Fruit fly (Drosophila melanogaster): Measurements from ENCODE around the gene trh.

Gene trh

DNA sequence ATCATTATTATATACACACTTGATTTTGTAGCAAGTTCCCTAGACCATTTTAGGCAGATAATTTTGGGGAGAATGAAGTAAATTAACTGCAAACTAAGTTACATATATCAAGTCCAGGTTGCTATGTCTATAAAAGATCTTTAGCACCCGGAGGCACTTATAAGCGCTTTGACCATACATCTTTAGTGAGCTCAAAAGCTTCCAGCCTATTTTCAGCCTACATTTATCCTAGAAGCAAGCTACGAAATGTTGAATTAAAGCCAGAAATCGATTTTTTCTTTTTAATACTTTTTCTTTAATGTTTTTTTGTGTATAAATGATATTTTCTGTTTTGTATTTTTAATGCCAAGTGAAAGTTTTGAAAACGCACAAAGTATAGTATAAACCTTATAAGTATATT, 41.4 kb upstream of the trh start, which contains the start of gene CG13891:
Gene CG13891 (minus strand): TSS at position 101 of the 400 bp plus-strand sequence.
- TF ChIP-seq Gug (GFP tag; IDR thresholded peaks at IDR 0.05) (no peak), Ets65A (GFP tag) (peak; percentile 28)

DNA sequence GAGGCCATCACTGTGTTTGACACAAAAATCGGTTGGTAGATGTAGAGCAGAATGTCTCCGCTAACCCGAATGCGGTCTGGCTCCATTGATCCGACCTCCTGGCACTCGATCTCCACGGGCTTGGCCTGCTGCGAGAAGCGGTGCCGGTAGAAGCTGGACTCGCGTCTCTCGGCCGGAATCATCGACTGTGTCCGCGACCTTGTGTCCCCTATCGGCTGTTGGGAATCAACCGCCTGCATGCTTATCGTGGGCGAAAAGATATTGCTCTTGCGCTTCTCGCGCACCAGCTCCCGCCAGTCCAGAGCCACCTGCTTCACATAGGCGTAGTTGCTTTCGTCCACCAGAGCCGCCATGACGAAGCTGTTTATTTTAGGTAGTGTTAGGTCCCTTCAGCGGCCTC, 40.9 kb upstream of the trh start:
- TF ChIP-seq al (GFP tag; IDR thresholded peaks at IDR 0.05) (no peak), Dp (GFP tag; optimal IDR thresholded peaks at IDR 0.05) (no peak), pum (GFP tag; optimal IDR thresholded peaks at IDR 0.05) (no peak), CG3995 (GFP tag; optimal IDR thresholded peaks at IDR 0.05) (no peak), zen (tag; optimal IDR thresholded peaks at IDR 0.05) (no peak), ab (GFP tag; optimal IDR thresholded peaks at IDR 0.05) (no peak), CG34422 (GFP tag; IDR thresholded peaks at IDR 0.05) (no peak), schlank (tag; optimal IDR thresholded peaks at IDR 0.05) (no peak), CG1603 (tag; optimal IDR thresholded peaks at IDR 0.05) (no peak), CTCF (GFP tag; optimal IDR thresholded peaks at IDR 0.05) (no peak), sens (GFP tag) (peak; percentile 69), sob (GFP tag; IDR thresholded peaks at IDR 0.05) (no peak), pho (GFP tag; optimal IDR thresholded peaks at IDR 0.05) (no peak), Bdp1 (GFP tag; optimal IDR thresholded peaks at IDR 0.05) (no peak), CG8478 (optimal IDR thresholded peaks at IDR 0.05) (peak; percentile 52), slbo (GFP tag; IDR thresholded peaks at IDR 0.05) (no peak), knrl (GFP tag; IDR thresholded peaks at IDR 0.05; ENCODE audit: partially characterized antibody) (0 out of 3 replicates have a peak, but pooled peaks have one; percentile 18)

DNA sequence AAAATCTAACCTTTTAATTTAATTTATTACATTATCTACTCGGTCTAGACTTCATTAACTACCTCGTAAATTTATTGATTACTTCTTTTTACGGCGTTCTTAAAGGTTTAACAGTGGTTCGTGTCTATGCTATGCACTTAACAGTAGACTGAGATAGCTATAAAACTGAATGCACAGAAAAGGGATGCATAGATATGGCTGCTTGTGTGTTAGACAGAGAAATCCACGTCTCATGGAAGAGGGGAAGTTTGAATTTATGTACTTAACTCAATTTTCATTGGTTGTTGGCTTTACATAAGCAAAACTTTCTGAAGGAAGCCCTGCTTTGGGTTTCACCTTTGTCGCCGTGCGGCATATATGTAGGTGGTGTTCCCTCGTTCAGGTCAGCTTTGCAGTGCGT, 40.1 kb upstream of the trh start:
- TF ChIP-seq CG7271 (tag; optimal IDR thresholded peaks at IDR 0.05) (no peak), gcm (GFP tag; optimal IDR thresholded peaks at IDR 0.05) (no peak), CG2875 (GFP tag; optimal IDR thresholded peaks at IDR 0.05) (no peak), CG17186 (GFP tag; optimal IDR thresholded peaks at IDR 0.05) (no peak), CG6683 (GFP tag; optimal IDR thresholded peaks at IDR 0.05) (no peak), CG7963 (GFP tag; IDR thresholded peaks at IDR 0.05; ENCODE audit: partially characterized antibody) (no peak), CG16779 (GFP tag; IDR thresholded peaks at IDR 0.05) (no peak), CG10462 (GFP tag; optimal IDR thresholded peaks at IDR 0.05) (no peak), az2 (GFP tag; optimal IDR thresholded peaks at IDR 0.05) (no peak), croc (GFP tag; conservative IDR thresholded peaks at IDR 0.05) (no peak), sim (GFP tag; IDR thresholded peaks at IDR 0.05) (no peak), CG6791 (GFP tag; IDR thresholded peaks at IDR 0.05; ENCODE audit: partially characterized antibody) (no peak), CG1647 (GFP tag; optimal IDR thresholded peaks at IDR 0.05) (no peak), usp (GFP tag; optimal IDR thresholded peaks at IDR 0.05) (no peak), Max (GFP tag; optimal IDR thresholded peaks at IDR 0.05) (no peak), unpg (GFP tag; optimal IDR thresholded peaks at IDR 0.05) (no peak), row (GFP tag; IDR thresholded peaks at IDR 0.05) (no peak), D (optimal IDR thresholded peaks at IDR 0.05) (no peak), D (GFP tag; optimal IDR thresholded peaks at IDR 0.05) (no peak), btn (GFP tag; optimal IDR thresholded peaks at IDR 0.05) (no peak), CG18011 (GFP tag; optimal IDR thresholded peaks at IDR 0.05) (no peak), eve (GFP tag; optimal IDR thresholded peaks at IDR 0.05) (peak in 1 of 2 experiments; percentile 5), CG32532 (GFP tag; IDR thresholded peaks at IDR 0.05) (no peak), Fer3 (tag; optimal IDR thresholded peaks at IDR 0.05) (no peak), Doc2 (GFP tag; IDR thresholded peaks at IDR 0.05) (no peak), Hmx (GFP tag; optimal IDR thresholded peaks at IDR 0.05) (no peak), abd-A (tag; optimal IDR thresholded peaks at IDR 0.05) (peak; percentile 84), klu (GFP tag; IDR thresholded peaks at IDR 0.05) (no peak), nerfin-1 (tag; optimal IDR thresholded peaks at IDR 0.05) (no peak), gem (tag; optimal IDR thresholded peaks at IDR 0.05) (no peak), CG6254 (GFP tag; optimal IDR thresholded peaks at IDR 0.05) (no peak), Lim3 (GFP tag; IDR thresholded peaks at IDR 0.05) (no peak), CG5245 (GFP tag; optimal IDR thresholded peaks at IDR 0.05) (no peak)
